Fruit fly (Drosophila melanogaster) whole organism, prepupa: ENCODE data around the gene euc.

Experiments used
- CG6792 ChIP-seq: fragments of 200-800 bp; sonication (Bioruptor generic); optimal IDR thresholded peaks from 3 replicates; lab custom pipeline; 2016; ENCODE audit warnings: missing biosample characterization, missing genetic modification characterization
- Hr39 ChIP-seq: fragments of 200-800 bp; sonication (Bioruptor generic); optimal IDR thresholded peaks from 2 replicates; lab custom pipeline; 2016; ENCODE audit warnings: missing biosample characterization, missing genetic modification characterization
- Hr4 ChIP-seq: fragments of 200-800 bp; sonication (Bioruptor generic); optimal IDR thresholded peaks from 3 replicates; lab custom pipeline; 2016; ENCODE audit warnings: missing biosample characterization, missing genetic modification characterization
- Sox15 ChIP-seq: fragments of 200-800 bp; sonication (Bioruptor generic); optimal IDR thresholded peaks from 3 replicates; lab custom pipeline; 2016; ENCODE audit warnings: missing biosample characterization, missing genetic modification characterization
- cyc ChIP-seq: fragments of 200-800 bp; sonication (Bioruptor generic); optimal IDR thresholded peaks from 3 replicates; lab custom pipeline; 2016; ENCODE audit warnings: missing biosample characterization, missing genetic modification characterization
- lz ChIP-seq: fragments of 200-800 bp; sonication (Bioruptor generic); optimal IDR thresholded peaks from 3 replicates; lab custom pipeline; 2016; ENCODE audit warnings: missing biosample characterization, missing genetic modification characterization

dm6 chr3R:18949896-18950295, 28.7 kb downstream of the euc start, which contains the start of gene CG43732:
- TF ChIP-seq Sox15 (GFP tag; lab: Kevin White, UChicago) (no peak), cyc (no peak), Hr39 (GFP tag; lab: Kevin White, UChicago) (no peak), lz (GFP tag; lab: Kevin White, UChicago) (no peak), Hr4 (GFP tag; lab: Kevin White, UChicago) (no peak), CG6792 (no peak)
